Fruit fly (Drosophila melanogaster) whole organism, embryonic: ENCODE measurements around the gene Taf2.

ENCODE experiments used
- CG10209 ChIP-seq: fragments of 200-800 bp; sonication (Bioruptor generic); optimal IDR thresholded peaks from 3 replicates; lab custom pipeline; 2017; ENCODE audit warnings: missing biosample characterization, mild to moderate bottlenecking, missing genetic modification characterization, missing genetic modification reagents
- CG10979 ChIP-seq: fragments of 200-800 bp; sonication (Bioruptor generic); optimal IDR thresholded peaks from 2 replicates; lab custom pipeline; 2018; ENCODE audit warnings: missing biosample characterization, mild to moderate bottlenecking, missing genetic modification characterization, moderate library complexity
- CG11093 ChIP-seq: fragments of 200-800 bp; sonication (Bioruptor generic); IDR thresholded peaks from 3 replicates; pipeline ENCODE4 v1.3.6; 2022; ENCODE audit warnings: missing biosample characterization, missing genetic modification characterization
- CG11247 ChIP-seq: fragments of 200-800 bp; sonication (Bioruptor generic); IDR thresholded peaks from 2 replicates; pipeline ENCODE4 v1.3.6; 2022; ENCODE audit warnings: missing biosample characterization, missing genetic modification characterization
- CG11560 ChIP-seq: fragments of 200-800 bp; sonication (Bioruptor generic); IDR thresholded peaks from 3 replicates; pipeline ENCODE4 v1.3.6; 2022; ENCODE audit warnings: missing biosample characterization, missing genetic modification characterization
- CG12391 ChIP-seq: fragments of 200-800 bp; sonication (Bioruptor generic); optimal IDR thresholded peaks from 3 replicates; lab custom pipeline; 2018; ENCODE audit warnings: missing biosample characterization, mild to moderate bottlenecking, missing genetic modification characterization, moderate library complexity
- CG12659 ChIP-seq: fragments of 200-800 bp; sonication (Bioruptor generic); optimal IDR thresholded peaks from 3 replicates; lab custom pipeline; 2017; ENCODE audit warnings: mild to moderate bottlenecking, missing biosample characterization, missing genetic modification reagents, missing genetic modification characterization
- CG12769 ChIP-seq: fragments of 200-800 bp; sonication (Bioruptor generic); optimal IDR thresholded peaks from 2 replicates; lab custom pipeline; 2019; ENCODE audit warnings: missing biosample characterization, mild to moderate bottlenecking, missing genetic modification characterization, moderate library complexity
- CG12942 ChIP-seq: fragments of 200-800 bp; sonication (Bioruptor generic); optimal IDR thresholded peaks from 3 replicates; lab custom pipeline; 2016; ENCODE audit warnings: missing biosample characterization, missing genetic modification characterization
- CG13287 ChIP-seq: fragments of 200-800 bp; sonication (Bioruptor generic); IDR thresholded peaks from 2 replicates; pipeline ENCODE4 v1.3.6; 2022; ENCODE audit warnings: missing biosample characterization, missing genetic modification characterization; ENCODE audit not compliant: partially characterized antibody
- CG15269 ChIP-seq: fragments of 200-800 bp; sonication (Bioruptor generic); optimal IDR thresholded peaks from 2 replicates; lab custom pipeline; 2018; ENCODE audit warnings: missing biosample characterization, mild to moderate bottlenecking, missing genetic modification characterization, moderate library complexity
- CG15601 ChIP-seq: fragments of 200-800 bp; sonication (Bioruptor generic); optimal IDR thresholded peaks from 3 replicates; lab custom pipeline; 2019; ENCODE audit warnings: missing biosample characterization, mild to moderate bottlenecking, missing genetic modification characterization, moderate library complexity
- CG17829 ChIP-seq: fragments of 200-800 bp; optimal IDR thresholded peaks from 2 replicates; lab custom pipeline; 2019; ENCODE audit warnings: missing biosample characterization, mild to moderate bottlenecking, missing genetic modification characterization, moderate library complexity
- CG2120 ChIP-seq: fragments of 200-800 bp; sonication (Bioruptor generic); optimal IDR thresholded peaks from 3 replicates; lab custom pipeline; 2016; ENCODE audit warnings: missing biosample characterization, missing genetic modification characterization
- CG2202 ChIP-seq: fragments of 200-800 bp; sonication (Bioruptor generic); optimal IDR thresholded peaks from 2 replicates; lab custom pipeline; 2018; ENCODE audit warnings: missing biosample characterization, mild to moderate bottlenecking, missing genetic modification characterization
- CG31441 ChIP-seq: fragments of 200-800 bp; sonication (Bioruptor generic); IDR thresholded peaks from 2 replicates; pipeline ENCODE4 v1.3.6; 2022; ENCODE audit warnings: missing biosample characterization, missing genetic modification characterization
- CG33557 ChIP-seq: fragments of 200-800 bp; sonication (Bioruptor generic); optimal IDR thresholded peaks from 2 replicates; lab custom pipeline; 2019; ENCODE audit warnings: missing biosample characterization, mild to moderate bottlenecking, missing genetic modification characterization, moderate library complexity
- CG4617 ChIP-seq: fragments of 200-800 bp; sonication (Bioruptor generic); optimal IDR thresholded peaks from 3 replicates; lab custom pipeline; 2016; ENCODE audit warnings: missing biosample characterization, missing genetic modification characterization, borderline replicate concordance
- CG6272 ChIP-seq: fragments of 200-800 bp; sonication (Bioruptor generic); IDR thresholded peaks from 2 replicates; pipeline ENCODE4 v1.3.6; 2022; ENCODE audit warnings: missing biosample characterization, missing genetic modification characterization
- CG6854 ChIP-seq: fragments of 200-800 bp; sonication (Bioruptor generic); optimal IDR thresholded peaks from 3 replicates; lab custom pipeline; 2017; ENCODE audit warnings: missing biosample characterization, mild to moderate bottlenecking, missing genetic modification characterization
- CG8359 ChIP-seq: fragments of 200-800 bp; sonication (Bioruptor generic); optimal IDR thresholded peaks from 2 replicates; lab custom pipeline; 2017; ENCODE audit warnings: missing biosample characterization, mild to moderate bottlenecking, missing genetic modification characterization, borderline replicate concordance
- CG8944 ChIP-seq: fragments of 200-800 bp; sonication (Bioruptor generic); optimal IDR thresholded peaks from 3 replicates; lab custom pipeline; 2016; ENCODE audit warnings: missing biosample characterization, missing genetic modification characterization
- CG9932 ChIP-seq: fragments of 200-800 bp; sonication (Bioruptor generic); IDR thresholded peaks from 2 replicates; pipeline ENCODE4 v1.3.6; 2022; ENCODE audit warnings: missing biosample characterization, missing genetic modification characterization
- Dbx ChIP-seq: fragments of 200-800 bp; sonication (Bioruptor generic); IDR thresholded peaks from 3 replicates; pipeline ENCODE4 v1.3.6; 2022; ENCODE audit warnings: missing biosample characterization, missing genetic modification characterization
- Fer3 ChIP-seq: fragments of 200-800 bp; sonication (Bioruptor generic); optimal IDR thresholded peaks from 2 replicates; lab custom pipeline; 2018; ENCODE audit warnings: missing biosample characterization, mild to moderate bottlenecking, missing genetic modification characterization, moderate library complexity
- Gsc ChIP-seq: fragments of 200-800 bp; sonication (Bioruptor generic); IDR thresholded peaks from 2 replicates; pipeline ENCODE4 v1.3.6; 2022; ENCODE audit warnings: missing biosample characterization, missing genetic modification characterization
- Hey ChIP-seq: fragments of 200-800 bp; sonication (Bioruptor generic); optimal IDR thresholded peaks from 3 replicates; lab custom pipeline; 2018; ENCODE audit warnings: missing biosample characterization, mild to moderate bottlenecking, missing genetic modification characterization
- Hr51 ChIP-seq, 2 experiments: fragments of 200-800 bp; sonication (Bioruptor generic); optimal IDR thresholded peaks; 2 replicates in 1 of 2; 3 replicates in 1 of 2; lab custom pipeline; 2016 to 2018; ENCODE audit warnings: missing biosample characterization in 2 of 2, missing genetic modification characterization in 2 of 2, mild to moderate bottlenecking in 1 of 2, moderate library complexity in 1 of 2
- Kr ChIP-seq: fragments of 200-800 bp; sonication (Bioruptor generic); optimal IDR thresholded peaks from 2 replicates; lab custom pipeline; 2017; ENCODE audit warnings: missing biosample characterization, mild to moderate bottlenecking, missing genetic modification characterization
- MBD-R2 ChIP-seq: fragments of 200-800 bp; sonication (Bioruptor generic); IDR thresholded peaks from 2 replicates; pipeline ENCODE4 v1.3.6; 2022; ENCODE audit warnings: missing biosample characterization, missing genetic modification characterization
- Mes4 ChIP-seq: fragments of 200-800 bp; sonication (Bioruptor generic); optimal IDR thresholded peaks from 2 replicates; lab custom pipeline; 2016; ENCODE audit warnings: missing biosample characterization, missing genetic modification characterization
- Nf-YC ChIP-seq: fragments of 200-800 bp; optimal IDR thresholded peaks from 3 replicates; lab custom pipeline; 2019; ENCODE audit warnings: missing biosample characterization, mild to moderate bottlenecking, missing genetic modification characterization, moderate library complexity
- NfI ChIP-seq: fragments of 200-800 bp; sonication (Bioruptor generic); optimal IDR thresholded peaks from 3 replicates; lab custom pipeline; 2018; ENCODE audit warnings: missing biosample characterization, mild to moderate bottlenecking, missing genetic modification characterization, moderate library complexity
- Pdp1 ChIP-seq, 2 experiments: fragments of 200-800 bp; sonication (Bioruptor generic); optimal IDR thresholded peaks; 3 replicates each; lab custom pipeline; 2016; ENCODE audit warnings: missing biosample characterization in 2 of 2, missing genetic modification characterization in 2 of 2, mild to moderate bottlenecking in 1 of 2, moderate library complexity in 1 of 2
- Rx ChIP-seq: fragments of 200-800 bp; sonication (Bioruptor generic); IDR thresholded peaks from 2 replicates; pipeline ENCODE4 v1.3.6; 2022; ENCODE audit warnings: missing biosample characterization, missing genetic modification characterization
- Tbp ChIP-seq: fragments of >200 bp; optimal IDR thresholded peaks from 2 replicates; lab custom pipeline; 2018; ENCODE audit warnings: missing biosample characterization, missing genetic modification characterization
- cas ChIP-seq: fragments of 200-800 bp; sonication (Bioruptor generic); IDR thresholded peaks from 2 replicates; pipeline ENCODE4 v1.3.6; 2022; ENCODE audit warnings: missing biosample characterization, missing genetic modification characterization
- gce ChIP-seq: fragments of 200-800 bp; sonication (Bioruptor generic); IDR thresholded peaks from 3 replicates; pipeline ENCODE4 v1.3.6; 2022; ENCODE audit warnings: missing biosample characterization, missing genetic modification characterization
- grn ChIP-seq: fragments of 200-800 bp; sonication (Bioruptor generic); optimal IDR thresholded peaks from 3 replicates; lab custom pipeline; 2017; ENCODE audit warnings: missing biosample characterization, missing genetic modification characterization
- gro ChIP-seq: fragments of 200-800 bp; sonication (Bioruptor generic); optimal IDR thresholded peaks from 2 replicates; lab custom pipeline; 2016; ENCODE audit warnings: missing biosample characterization, missing genetic modification characterization
- h ChIP-seq: fragments of >200 bp; optimal IDR thresholded peaks from 2 replicates; lab custom pipeline; 2017
- ind ChIP-seq: fragments of 200-800 bp; sonication (Bioruptor generic); optimal IDR thresholded peaks from 3 replicates; lab custom pipeline; 2016; ENCODE audit warnings: missing biosample characterization, missing genetic modification characterization
- jing ChIP-seq: fragments of 200-800 bp; sonication (Bioruptor generic); optimal IDR thresholded peaks from 2 replicates; lab custom pipeline; 2018; ENCODE audit warnings: missing biosample characterization, mild to moderate bottlenecking, missing genetic modification characterization
- lilli ChIP-seq: fragments of 200-800 bp; sonication (Bioruptor generic); optimal IDR thresholded peaks from 3 replicates; lab custom pipeline; 2016; ENCODE audit warnings: missing biosample characterization, missing genetic modification characterization
- nerfin-1 ChIP-seq: fragments of 200-800 bp; sonication (Bioruptor generic); optimal IDR thresholded peaks from 3 replicates; lab custom pipeline; 2019; ENCODE audit warnings: missing biosample characterization, mild to moderate bottlenecking, missing genetic modification characterization, moderate library complexity
- ro ChIP-seq: fragments of 200-800 bp; sonication (Bioruptor generic); IDR thresholded peaks from 2 replicates; pipeline ENCODE4 v1.3.6; 2022; ENCODE audit warnings: missing biosample characterization, missing genetic modification characterization
- schlank ChIP-seq: fragments of 200-800 bp; sonication (Bioruptor generic); optimal IDR thresholded peaks from 2 replicates; lab custom pipeline; 2018; ENCODE audit warnings: missing biosample characterization, mild to moderate bottlenecking, missing genetic modification characterization
- sens-2 ChIP-seq: fragments of 200-800 bp; sonication (Bioruptor generic); IDR thresholded peaks from 2 replicates; pipeline ENCODE4 v1.3.6; 2022; ENCODE audit warnings: missing biosample characterization, missing genetic modification characterization
- shn ChIP-seq: fragments of 200-800 bp; sonication (Bioruptor generic); optimal IDR thresholded peaks from 3 replicates; lab custom pipeline; 2016; ENCODE audit warnings: missing biosample characterization, missing genetic modification characterization
- tap ChIP-seq: fragments of 200-800 bp; optimal IDR thresholded peaks from 3 replicates; lab custom pipeline; 2019; ENCODE audit warnings: missing biosample characterization, mild to moderate bottlenecking, missing genetic modification characterization, moderate library complexity
- tin ChIP-seq: fragments of 200-800 bp; sonication (Bioruptor generic); optimal IDR thresholded peaks from 3 replicates; lab custom pipeline; 2016; ENCODE audit warnings: missing biosample characterization, missing genetic modification characterization
- ttk ChIP-seq: fragments of 200-800 bp; sonication (Bioruptor generic); IDR thresholded peaks from 2 replicates; pipeline ENCODE4 v2.1.2; 2022; ENCODE audit warnings: missing biosample characterization, missing genetic modification characterization

The Taf2 gene

DNA sequence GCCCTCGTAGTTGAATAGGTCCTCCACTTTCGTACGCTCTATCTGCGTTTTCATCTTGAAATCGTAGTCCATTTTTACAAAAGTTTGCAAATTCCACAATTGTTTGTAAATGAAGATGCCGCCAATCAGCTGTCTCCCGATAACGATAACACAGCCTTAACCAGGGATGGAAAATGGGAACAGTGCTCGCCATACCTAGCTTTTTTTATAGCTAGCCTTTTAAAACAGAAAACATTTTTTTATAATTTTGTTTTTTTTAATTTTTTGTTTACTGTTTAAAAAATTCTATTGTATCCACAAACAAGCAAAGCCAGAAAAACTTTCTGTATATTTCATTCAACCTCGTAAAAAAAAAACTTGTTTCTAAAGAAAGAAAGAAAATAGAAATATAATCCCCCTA lies 49.9 kb downstream of the Taf2 start, which contains the start of gene Cdk8 (continued):
- TF ChIP-seq CG13287 (GFP tag; lab: Robert Waterston, UW) (peak; percentile 10; the same call in 1 of the 2 replicates), Fer3 (tag; lab: Kevin White, UChicago) (peak; percentile 44), h (lab: Kevin White, UChicago) (no peak), CG10979 (tag; lab: Kevin White, UChicago) (peak; percentile 28), CG10209 (GFP tag; lab: Kevin White, UChicago) (no peak), lilli (peak; percentile 73), gce (GFP tag; lab: Robert Waterston, UW) (no peak), CG12659 (GFP tag; lab: Kevin White, UChicago) (peak; percentile 60), CG15269 (tag; lab: Kevin White, UChicago) (peak; percentile 52), CG2120 (GFP tag; lab: Kevin White, UChicago) (peak; percentile 71), CG12942 (GFP tag; lab: Kevin White, UChicago) (peak; percentile 25), CG2202 (tag; lab: Kevin White, UChicago) (no peak), Pdp1 (GFP tag; optimal IDR thresholded peaks at IDR 0.05; lab: Kevin White, UChicago) (peak; percentile 1 to 23), CG6854 (GFP tag; lab: Kevin White, UChicago) (no peak), Nf-YC (tag; lab: Kevin White, UChicago) (peak; percentile 58), CG17829 (tag; lab: Kevin White, UChicago) (peak; percentile 58), sens-2 (GFP tag; lab: Robert Waterston, UW) (no peak), ind (GFP tag; lab: Kevin White, UChicago) (peak; percentile 49), cas (GFP tag; lab: Robert Waterston, UW) (no peak), Dbx (GFP tag; lab: Robert Waterston, UW) (peak; percentile 39; the same call in 1 of the 3 replicates), jing (GFP tag; lab: Kevin White, UChicago) (no peak), CG12769 (tag; lab: Kevin White, UChicago) (no peak), CG11093 (no peak), CG6272 (GFP tag; lab: Robert Waterston, UW) (no peak), CG15601 (tag; lab: Kevin White, UChicago) (peak; percentile 17), gro (GFP tag; lab: Kevin White, UChicago) (peak; percentile 39), CG31441 (no peak; the same call in 1 of the 2 replicates), ttk (GFP tag; lab: Robert Waterston, UW) (no peak), Kr (GFP tag; lab: Kevin White, UChicago) (no peak), CG8944 (GFP tag; lab: Kevin White, UChicago) (no peak), schlank (tag; lab: Kevin White, UChicago) (no peak), CG9932 (GFP tag; lab: Robert Waterston, UW) (peak; percentile 77), CG33557 (no peak), shn (GFP tag; lab: Kevin White, UChicago) (no peak), NfI (GFP tag; lab: Kevin White, UChicago) (peak; percentile 21), CG11247 (no peak), Hey (tag; lab: Kevin White, UChicago) (no peak), tap (tag; lab: Kevin White, UChicago) (peak; percentile 12), Hr51 (GFP tag; optimal IDR thresholded peaks at IDR 0.05; lab: Kevin White, UChicago) (no peak), MBD-R2 (peak; percentile 92), ro (GFP tag; lab: Robert Waterston, UW) (no peak), CG4617 (GFP tag; lab: Kevin White, UChicago) (peak; percentile 4), Gsc (GFP tag; lab: Robert Waterston, UW) (no peak), CG12391 (tag; lab: Kevin White, UChicago) (peak; percentile 66), Mes4 (GFP tag; lab: Kevin White, UChicago) (no peak), CG8359 (no peak), Tbp (GFP tag; lab: Kevin White, UChicago) (no peak), grn (no peak), Rx (GFP tag; lab: Robert Waterston, UW) (no peak), CG11560 (tag; lab: Robert Waterston, UW) (no peak), nerfin-1 (tag; lab: Kevin White, UChicago) (peak; percentile 15), tin (GFP tag; lab: Kevin White, UChicago) (peak; percentile 21)
